Fruit fly (Drosophila melanogaster): ENCODE measurements around the gene CG3842.

Gene CG3842

dm6 chrX:6291083-6291699, 46.4 kb upstream of the CG3842 start, which contains the start of the genes Rpt4 and mldr (continued):
- peak; percentile 55 for TF ChIP-seq phol (tag; optimal IDR thresholded peaks at IDR 0.05)
- no peak for TF ChIP-seq CG7745 (tag; optimal IDR thresholded peaks at IDR 0.05)
- TF ChIP-seq lmd (GFP tag; IDR thresholded peaks at IDR 0.05) = no peak
- TF ChIP-seq CG5953 (GFP tag; IDR thresholded peaks at IDR 0.05) = no peak
- no peak for TF ChIP-seq Ada2b (GFP tag; IDR thresholded peaks at IDR 0.05)
- TF ChIP-seq chm (GFP tag; IDR thresholded peaks at IDR 0.05) = no peak
- no peak for TF ChIP-seq CG9215 (GFP tag; IDR thresholded peaks at IDR 0.05)
- no peak for TF ChIP-seq twi (tag; optimal IDR thresholded peaks at IDR 0.05)
- no peak for TF ChIP-seq D19A (tag; optimal IDR thresholded peaks at IDR 0.05)
- TF ChIP-seq Rx (GFP tag; IDR thresholded peaks at IDR 0.05) = no peak
- peak; percentile 98 for TF ChIP-seq MBD-R2 (GFP tag; IDR thresholded peaks at IDR 0.05)
- TF ChIP-seq sisA (GFP tag; IDR thresholded peaks at IDR 0.05) = no peak
- no peak for TF ChIP-seq p53 (GFP tag; optimal IDR thresholded peaks at IDR 0.05)
- TF ChIP-seq crp (GFP tag; optimal IDR thresholded peaks at IDR 0.05) = peak in 1 of 2 experiments; percentile 53
- no peak for TF ChIP-seq fru (optimal IDR thresholded peaks at IDR 0.05)
- TF ChIP-seq E2f2 (GFP tag; IDR thresholded peaks at IDR 0.05) = peak; percentile 48; the same call in 1 of the 2 replicates
- no peak for TF ChIP-seq CG8281 (tag; optimal IDR thresholded peaks at IDR 0.05)
- TF ChIP-seq CG5180 (GFP tag; optimal IDR thresholded peaks at IDR 0.05) = no peak
- no peak for TF ChIP-seq wdn (GFP tag; IDR thresholded peaks at IDR 0.05)
- TF ChIP-seq CG34224 (GFP tag; IDR thresholded peaks at IDR 0.05; ENCODE audit: partially characterized antibody) = peak; percentile 44; the same call in 1 of the 3 replicates
- peak; percentile 3 for TF ChIP-seq grau (tag; optimal IDR thresholded peaks at IDR 0.05)
- no peak for TF ChIP-seq Adf1 (GFP tag; IDR thresholded peaks at IDR 0.05)
- TF ChIP-seq CG8924 (tag; optimal IDR thresholded peaks at IDR 0.05) = peak; percentile 10
- TF ChIP-seq CG12659 (GFP tag; optimal IDR thresholded peaks at IDR 0.05) = peak; percentile 72
- TF ChIP-seq Chrac-16 (GFP tag; optimal IDR thresholded peaks at IDR 0.05) = no peak
- no peak for TF ChIP-seq Drgx (GFP tag; IDR thresholded peaks at IDR 0.05)
- no peak for TF ChIP-seq Atf6 (GFP tag; IDR thresholded peaks at IDR 0.05)
- TF ChIP-seq cas (GFP tag; IDR thresholded peaks at IDR 0.05) = no peak
- TF ChIP-seq CG11504 (tag; optimal IDR thresholded peaks at IDR 0.05) = no peak
- TF ChIP-seq Usf (GFP tag; optimal IDR thresholded peaks at IDR 0.05) = no peak
- TF ChIP-seq CG32532 (GFP tag; IDR thresholded peaks at IDR 0.05) = no peak
- peak; percentile 21 for TF ChIP-seq CG10267 (tag; optimal IDR thresholded peaks at IDR 0.05)
- no peak for TF ChIP-seq CG10654 (GFP tag; optimal IDR thresholded peaks at IDR 0.05)
- peak; percentile 46 for TF ChIP-seq Dp (GFP tag; optimal IDR thresholded peaks at IDR 0.05)
- no peak for TF ChIP-seq Hr39 (optimal IDR thresholded peaks at IDR 0.05)
- TF ChIP-seq dati (GFP tag; IDR thresholded peaks at IDR 0.05) = no peak
- TF ChIP-seq tap (tag; optimal IDR thresholded peaks at IDR 0.05) = no peak
- TF ChIP-seq Hsf (GFP tag; optimal IDR thresholded peaks at IDR 0.05) = no peak
- TF ChIP-seq Sry-β (GFP tag; optimal IDR thresholded peaks at IDR 0.05) = no peak
- no peak for TF ChIP-seq CkIIα-i1 (GFP tag; IDR thresholded peaks at IDR 0.05)
- TF ChIP-seq ham (GFP tag; IDR thresholded peaks at IDR 0.05) = no peak
- TF ChIP-seq pzg (GFP tag; optimal IDR thresholded peaks at IDR 0.05) = peak; percentile 94
- no peak for TF ChIP-seq Hmr (GFP tag; optimal IDR thresholded peaks at IDR 0.05)
- peak; percentile 94 to 99 for TF ChIP-seq insv (GFP tag; optimal IDR thresholded peaks at IDR 0.05)
- no peak for TF ChIP-seq tgo (GFP tag; IDR thresholded peaks at IDR 0.05)
- TF ChIP-seq HmgZ (tag; optimal IDR thresholded peaks at IDR 0.05) = peak; percentile 61
- no peak for TF ChIP-seq CG17568 (GFP tag; optimal IDR thresholded peaks at IDR 0.05)
- no peak for TF ChIP-seq Hand (GFP tag; optimal IDR thresholded peaks at IDR 0.05)
- peak; percentile 77 for TF ChIP-seq MESR4 (GFP tag; optimal IDR thresholded peaks at IDR 0.05)
- TF ChIP-seq klu (GFP tag; IDR thresholded peaks at IDR 0.05) = no peak
- no peak for TF ChIP-seq jigr1 (GFP tag; IDR thresholded peaks at IDR 0.05)
- TF ChIP-seq Sry-δ (GFP tag; optimal IDR thresholded peaks at IDR 0.05) = peak; percentile 30

All from whole organism, embryonic.